Worm (Caenorhabditis elegans): ENCODE measurements around the gene gst-24.

DNA sequence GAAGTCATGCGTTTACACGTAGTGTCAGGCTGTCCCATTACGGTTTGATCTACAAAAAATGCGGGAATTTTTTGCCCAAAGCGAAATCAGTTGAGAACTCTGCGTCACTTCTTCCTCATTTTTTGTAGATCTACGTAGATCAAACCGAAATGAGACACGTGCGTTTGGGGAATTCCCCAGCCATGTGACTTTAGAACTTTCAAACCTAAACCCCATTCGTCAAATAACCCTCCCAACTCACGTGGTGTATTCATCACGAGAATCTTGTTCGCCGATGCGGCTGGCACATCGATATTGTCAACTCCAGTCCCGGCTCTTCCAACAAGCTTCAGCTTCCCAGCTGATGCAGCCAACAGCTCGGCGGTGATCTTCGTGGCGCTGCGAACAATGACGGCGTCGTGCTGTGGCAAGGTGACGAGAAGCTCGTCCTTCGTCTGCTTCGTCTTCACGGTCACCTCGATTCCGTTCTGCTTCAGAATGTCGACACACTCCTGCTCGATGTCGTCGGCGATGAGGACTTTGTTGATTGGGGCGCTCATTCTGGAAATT lies 26.8 kb upstream of the gst-24 start, which contains the start of gene phdh-1:
- TF ChIP-seq sdc-2 (tag; optimal IDR thresholded peaks at IDR 0.05) (no peak), syd-9 (tag; optimal IDR thresholded peaks at IDR 0.05) (no peak), hlh-13 (GFP tag; optimal IDR thresholded peaks at IDR 0.05) (no peak), ets-4 (tag; optimal IDR thresholded peaks at IDR 0.05) (no peak), lin-11 (tag; optimal IDR thresholded peaks at IDR 0.05) (no peak), ceh-6 (GFP tag; optimal IDR thresholded peaks at IDR 0.05) (no peak), ceh-24 (tag; optimal IDR thresholded peaks at IDR 0.05) (no peak)
